Worm (Caenorhabditis elegans) whole organism, late embryonic: ENCODE results near the gene C53B7.2.

ENCODE experiments used
- F13H6.1 ChIP-seq: sonication (generic microtip); optimal IDR thresholded peaks from 2 replicates; lab custom pipeline; 2016; ENCODE audit warnings: missing genetic modification characterization, missing compliant biosample characterization
- ama-1 ChIP-seq: fragments of 150-350 bp; optimal IDR thresholded peaks from 2 replicates; lab custom pipeline; 2014
- ceh-2 ChIP-seq: sonication (generic microtip); optimal IDR thresholded peaks from 2 replicates; lab custom pipeline; 2016; ENCODE audit warnings: missing genotype, missing genetic modification characterization, missing compliant biosample characterization
- hlh-30 ChIP-seq: sonication (generic microtip); optimal IDR thresholded peaks from 2 replicates; lab custom pipeline; 2017; ENCODE audit warnings: antibody characterized with exemption, missing genetic modification characterization, missing compliant biosample characterization; ENCODE audit not compliant: insufficient read depth
- lin-11 ChIP-seq: fragments of 200-800 bp; sonication (Bioruptor generic); optimal IDR thresholded peaks from 2 replicates; lab custom pipeline; 2018; ENCODE audit warnings: mild to moderate bottlenecking, missing genetic modification characterization, missing compliant biosample characterization
- nhr-11 ChIP-seq: fragments of 150-350 bp; optimal IDR thresholded peaks from 2 replicates; lab custom pipeline; 2014; ENCODE audit warnings: missing biosample characterization, missing genetic modification characterization
- pat-9 ChIP-seq: fragments of 200-800 bp; sonication (Bioruptor generic); optimal IDR thresholded peaks from 2 replicates; lab custom pipeline; 2018; ENCODE audit warnings: mild to moderate bottlenecking, missing genetic modification characterization, moderate library complexity, missing compliant biosample characterization
- unc-86 ChIP-seq: sonication (generic microtip); optimal IDR thresholded peaks from 2 replicates; lab custom pipeline; 2016; ENCODE audit warnings: missing genetic modification characterization, missing compliant biosample characterization

ce11 chrX:6848596-6848995 lies 2.6 kb downstream of the C53B7.2 start:
- no peak for TF ChIP-seq unc-86 (tag; lab: Kevin White, UChicago)
- no peak for TF ChIP-seq ama-1 (lab: Kevin White, UChicago)
- TF ChIP-seq ceh-2, result no peak
- TF ChIP-seq hlh-30 (tag; lab: Kevin White, UChicago), result no peak
- no peak for TF ChIP-seq nhr-11 (tag; lab: Kevin White, UChicago)
- no peak for TF ChIP-seq lin-11
- TF ChIP-seq F13H6.1 (tag; lab: Kevin White, UChicago), result no peak
- TF ChIP-seq pat-9 (tag; lab: Kevin White, UChicago), result no peak
